Worm (Caenorhabditis elegans) whole organism, young adult: ENCODE data around the gene C26E6.12.
A peak's percentile ranks its signal among the peaks of the same experiment; 100 is the strongest.

Experiments used
- B0035.1 ChIP-seq: sonication (generic microtip); optimal IDR thresholded peaks from 2 replicates; lab custom pipeline; 2016; ENCODE audit warnings: missing genetic modification characterization, mild to moderate bottlenecking, missing compliant biosample characterization, missing genotype, missing genetic modification reagents
- D2030.7 ChIP-seq: fragments of 200-800 bp; sonication (Bioruptor generic); IDR thresholded peaks from 2 replicates; pipeline ENCODE4 v1.3.6; 2022; ENCODE audit warnings: missing genetic modification reagents, missing genetic modification characterization, missing compliant biosample characterization
- F23B12.7 ChIP-seq: sonication (generic microtip); optimal IDR thresholded peaks from 2 replicates; lab custom pipeline; 2017; ENCODE audit warnings: missing genetic modification characterization, mild to moderate bottlenecking, missing compliant biosample characterization, antibody characterized with exemption, moderate library complexity; ENCODE audit not compliant: insufficient read depth
- F33H1.4 ChIP-seq: fragments of 200-800 bp; sonication (Bioruptor generic); IDR thresholded peaks from 2 replicates; pipeline ENCODE4 v1.3.6; 2022; ENCODE audit warnings: missing genetic modification reagents, missing genetic modification characterization, missing compliant biosample characterization
- F37B4.10 ChIP-seq: fragments of 200-800 bp; sonication (Bioruptor generic); IDR thresholded peaks from 2 replicates; pipeline ENCODE4 v1.3.6; 2022; ENCODE audit warnings: missing genetic modification characterization, missing compliant biosample characterization
- F49E8.2 ChIP-seq: sonication (generic microtip); optimal IDR thresholded peaks from 3 replicates; lab custom pipeline; 2017; ENCODE audit warnings: missing genetic modification characterization, mild to moderate bottlenecking, missing compliant biosample characterization, antibody characterized with exemption, moderate library complexity; ENCODE audit not compliant: insufficient read depth
- F52B5.7 ChIP-seq: sonication (generic microtip); optimal IDR thresholded peaks from 2 replicates; lab custom pipeline; 2016; ENCODE audit warnings: mild to moderate bottlenecking, missing genetic modification characterization, missing compliant biosample characterization
- Y56A3A.18 ChIP-seq: fragments of 200-800 bp; sonication (Bioruptor generic); IDR thresholded peaks from 2 replicates; pipeline ENCODE4 v1.3.6; 2022; ENCODE audit warnings: missing genetic modification reagents, missing genetic modification characterization, missing compliant biosample characterization
- Y67H2A.10 ChIP-seq: fragments of 200-800 bp; sonication (Bioruptor generic); conservative IDR thresholded peaks from 2 replicates; pipeline ENCODE4 v1.3.6; 2022; ENCODE audit warnings: missing genetic modification reagents, missing genetic modification characterization, missing compliant biosample characterization
- akir-1 ChIP-seq: fragments of 200-800 bp; sonication (Bioruptor generic); optimal IDR thresholded peaks from 2 replicates; lab custom pipeline; 2018; ENCODE audit warnings: mild to moderate bottlenecking, missing genetic modification characterization, moderate library complexity, missing compliant biosample characterization
- aptf-3 ChIP-seq: fragments of 200-800 bp; sonication (Bioruptor generic); IDR thresholded peaks from 2 replicates; pipeline ENCODE4 v1.3.6; 2022; ENCODE audit warnings: missing genetic modification characterization, missing compliant biosample characterization
- attf-5 ChIP-seq: fragments of 200-800 bp; sonication (Bioruptor generic); optimal IDR thresholded peaks from 2 replicates; lab custom pipeline; 2018; ENCODE audit warnings: mild to moderate bottlenecking, missing genetic modification characterization, missing compliant biosample characterization
- cebp-1 ChIP-seq, 2 experiments: fragments of 200-800 bp in 1 of 2; sonication (Bioruptor generic) in 1 of 2; sonication (generic microtip) in 1 of 2; IDR thresholded peaks in 1 of 2; optimal IDR thresholded peaks in 1 of 2; 2 replicates each; pipeline versions ENCODE4 v1.3.6 to Lab custom; 2017 to 2022; ENCODE audit warnings: missing compliant biosample characterization in 2 of 2, missing genetic modification characterization in 2 of 2, mild to moderate bottlenecking in 1 of 2, missing genetic modification reagents in 1 of 2, moderate library complexity in 1 of 2
- ceh-100 ChIP-seq: fragments of 200-800 bp; sonication (Bioruptor generic); IDR thresholded peaks from 2 replicates; pipeline ENCODE4 v1.3.6; 2022; ENCODE audit warnings: missing genetic modification reagents, missing genetic modification characterization, missing compliant biosample characterization
- ceh-91 ChIP-seq: fragments of 200-800 bp; sonication (Bioruptor generic); IDR thresholded peaks from 2 replicates; pipeline ENCODE4 v1.3.6; 2022; ENCODE audit warnings: missing genetic modification reagents, missing genetic modification characterization, missing compliant biosample characterization
- dox-1 ChIP-seq: fragments of 200-800 bp; sonication (Bioruptor generic); IDR thresholded peaks from 2 replicates; pipeline ENCODE4 v1.3.6; 2022; ENCODE audit warnings: missing genetic modification reagents, missing genetic modification characterization, missing compliant biosample characterization
- efl-1 ChIP-seq: fragments of 150-350 bp; optimal IDR thresholded peaks from 2 replicates; lab custom pipeline; 2014; ENCODE audit warnings: missing biosample characterization, missing genetic modification reagents, missing genetic modification characterization
- egl-18 ChIP-seq: fragments of 200-800 bp; sonication (Bioruptor generic); IDR thresholded peaks from 2 replicates; pipeline ENCODE4 v1.3.6; 2022; ENCODE audit warnings: missing genetic modification reagents, missing genetic modification characterization, missing compliant biosample characterization
- egl-44 ChIP-seq: fragments of 200-800 bp; sonication (Bioruptor generic); IDR thresholded peaks from 2 replicates; pipeline ENCODE4 v1.3.6; 2022; ENCODE audit warnings: missing genetic modification reagents, missing genetic modification characterization, missing compliant biosample characterization
- ekl-4 ChIP-seq: fragments of 200-800 bp; sonication (Bioruptor generic); IDR thresholded peaks from 2 replicates; pipeline ENCODE4 v1.3.6; 2022; ENCODE audit warnings: missing genetic modification reagents, missing genetic modification characterization, missing compliant biosample characterization
- gei-17 ChIP-seq: fragments of 200-800 bp; sonication (Bioruptor generic); optimal IDR thresholded peaks from 2 replicates; lab custom pipeline; 2018; ENCODE audit warnings: mild to moderate bottlenecking, missing genetic modification characterization, missing compliant biosample characterization
- hlh-26 ChIP-seq: fragments of 200-800 bp; sonication (Bioruptor generic); conservative IDR thresholded peaks from 2 replicates; pipeline ENCODE4 v1.3.6; 2022; ENCODE audit warnings: missing genetic modification reagents, missing genetic modification characterization, missing compliant biosample characterization
- hsf-1 ChIP-seq: fragments of 200-800 bp; sonication (Bioruptor generic); IDR thresholded peaks from 2 replicates; pipeline ENCODE4 v1.3.6; 2022; ENCODE audit warnings: missing genetic modification reagents, missing genetic modification characterization, missing compliant biosample characterization
- let-526 ChIP-seq: fragments of 200-800 bp; sonication (Bioruptor generic); IDR thresholded peaks from 2 replicates; pipeline ENCODE4 v1.3.6; 2022; ENCODE audit warnings: missing genetic modification reagents, missing genetic modification characterization, missing compliant biosample characterization
- lin-26 ChIP-seq: fragments of 200-800 bp; sonication (Bioruptor generic); IDR thresholded peaks from 2 replicates; pipeline ENCODE4 v1.3.6; 2022; ENCODE audit warnings: missing genetic modification reagents, missing genetic modification characterization, missing compliant biosample characterization
- lin-40 ChIP-seq: sonication (generic microtip); optimal IDR thresholded peaks from 2 replicates; lab custom pipeline; 2016; ENCODE audit warnings: missing genetic modification characterization, mild to moderate bottlenecking, missing compliant biosample characterization, missing genotype, missing genetic modification reagents
- lsl-1 ChIP-seq: fragments of 200-800 bp; sonication (Bioruptor generic); optimal IDR thresholded peaks from 2 replicates; lab custom pipeline; 2018; ENCODE audit warnings: mild to moderate bottlenecking, missing genetic modification characterization, moderate library complexity, missing compliant biosample characterization
- madf-6 ChIP-seq: fragments of 200-800 bp; sonication (Bioruptor generic); IDR thresholded peaks from 2 replicates; pipeline ENCODE4 v1.3.6; 2022; ENCODE audit warnings: missing genetic modification reagents, missing genetic modification characterization, missing compliant biosample characterization
- madf-8 ChIP-seq: fragments of 200-800 bp; sonication (Bioruptor generic); conservative IDR thresholded peaks from 2 replicates; pipeline ENCODE4 v1.3.6; 2022; ENCODE audit warnings: missing genetic modification reagents, missing genetic modification characterization, missing compliant biosample characterization
- mxl-1 ChIP-seq: sonication (generic microtip); optimal IDR thresholded peaks from 2 replicates; lab custom pipeline; 2016; ENCODE audit warnings: missing genetic modification characterization, missing compliant biosample characterization
- nfya-1 ChIP-seq: sonication (generic microtip); optimal IDR thresholded peaks from 2 replicates; lab custom pipeline; 2017; ENCODE audit warnings: antibody characterized with exemption, missing compliant biosample characterization, missing genetic modification characterization, borderline replicate concordance; ENCODE audit not compliant: insufficient read depth
- nfya-2 ChIP-seq: fragments of 200-800 bp; sonication (Bioruptor generic); IDR thresholded peaks from 2 replicates; pipeline ENCODE4 v1.3.6; 2022; ENCODE audit warnings: missing genetic modification reagents, missing genetic modification characterization, missing compliant biosample characterization
- nhr-120 ChIP-seq: fragments of 200-800 bp; sonication (Bioruptor generic); IDR thresholded peaks from 2 replicates; pipeline ENCODE4 v1.3.6; 2022; ENCODE audit warnings: missing genetic modification characterization, missing compliant biosample characterization
- nhr-80 ChIP-seq: sonication (generic microtip); optimal IDR thresholded peaks from 2 replicates; lab custom pipeline; 2016; ENCODE audit warnings: missing genetic modification characterization, missing compliant biosample characterization
- rec-8 ChIP-seq, 2 experiments: sonication (generic microtip); optimal IDR thresholded peaks; 2 replicates each; lab custom pipeline; 2016; ENCODE audit warnings: mild to moderate bottlenecking in 2 of 2, missing genetic modification characterization in 2 of 2, missing genetic modification reagents in 2 of 2, missing genotype in 2 of 2, missing biosample characterization in 1 of 2, missing compliant biosample characterization in 1 of 2, moderate library complexity in 1 of 2
- snpc-1.3 ChIP-seq: sonication (generic microtip); optimal IDR thresholded peaks from 2 replicates; lab custom pipeline; 2017; ENCODE audit warnings: missing genetic modification characterization, mild to moderate bottlenecking, missing compliant biosample characterization, antibody characterized with exemption, moderate library complexity, missing genotype, missing genetic modification reagents; ENCODE audit not compliant: insufficient read depth
- snpc-3.4 ChIP-seq: sonication (generic microtip); optimal IDR thresholded peaks from 2 replicates; lab custom pipeline; 2017; ENCODE audit warnings: missing genetic modification characterization, mild to moderate bottlenecking, missing compliant biosample characterization, antibody characterized with exemption, moderate library complexity, missing genotype, missing genetic modification reagents
- xnd-1 ChIP-seq: sonication (generic microtip); optimal IDR thresholded peaks from 2 replicates; lab custom pipeline; 2016; ENCODE audit warnings: missing genotype, missing genetic modification reagents, missing genetic modification characterization, missing compliant biosample characterization
- zim-3 ChIP-seq: sonication (generic microtip); optimal IDR thresholded peaks from 2 replicates; lab custom pipeline; 2017; ENCODE audit warnings: mild to moderate bottlenecking, missing genetic modification characterization, moderate library complexity, missing compliant biosample characterization
- ztf-25 ChIP-seq: fragments of 200-800 bp; sonication (Bioruptor generic); IDR thresholded peaks from 2 replicates; pipeline ENCODE4 v1.3.6; 2022; ENCODE audit warnings: missing genetic modification reagents, missing genetic modification characterization, missing compliant biosample characterization
- ztf-28 ChIP-seq: fragments of 200-800 bp; sonication (Bioruptor generic); IDR thresholded peaks from 2 replicates; pipeline ENCODE4 v1.3.6; 2022; ENCODE audit warnings: missing genetic modification reagents, missing genetic modification characterization, missing compliant biosample characterization

Gene C26E6.12

ce11 chrIII:4905405-4905804, 26.6 kb downstream of the C26E6.12 start, which contains the start of gene F26F4.8 (continued):
- TF ChIP-seq zim-3 (tag; lab: Kevin White, UChicago), result no peak
- TF ChIP-seq hlh-26 (GFP tag; lab: Robert Waterston, UW), result no peak
- no peak for TF ChIP-seq aptf-3 (GFP tag; lab: Robert Waterston, UW)
- TF ChIP-seq Y67H2A.10 (GFP tag; lab: Robert Waterston, UW), result no peak
- TF ChIP-seq attf-5 (GFP tag; lab: Kevin White, UChicago), result no peak
- TF ChIP-seq let-526 (GFP tag; lab: Robert Waterston, UW), result no peak
- no peak for TF ChIP-seq cebp-1 (GFP tag; IDR thresholded peaks at IDR 0.05; lab: Robert Waterston, UW)
- peak; percentile 67 for TF ChIP-seq cebp-1 (tag; optimal IDR thresholded peaks at IDR 0.05; lab: Kevin White, UChicago)

DNA sequence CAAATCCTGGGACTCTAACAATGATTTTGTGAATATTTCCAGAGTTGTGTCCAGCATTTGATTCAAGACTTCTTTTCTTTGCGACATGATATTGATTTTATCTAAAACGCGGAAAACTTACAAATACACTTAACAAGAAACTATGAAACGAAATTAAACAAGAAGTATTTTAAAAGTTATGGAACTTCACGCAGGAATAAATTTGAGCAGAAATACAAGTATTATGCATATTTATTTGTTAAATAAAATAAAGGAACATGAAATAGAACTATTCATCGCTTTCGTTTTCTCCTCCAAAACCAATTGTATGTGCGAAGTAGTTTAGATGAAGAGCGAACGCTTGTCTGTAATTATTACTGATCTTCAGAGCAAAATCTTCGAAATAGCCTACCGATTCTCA, 28.3 kb downstream of the C26E6.12 start, which contains the start of gene kbp-2:
Gene kbp-2, minus strand, starts transcription at position 101 of the 400 bp plus-strand sequence.
- TF ChIP-seq lin-40 (tag; lab: Kevin White, UChicago), result no peak
- TF ChIP-seq akir-1 (GFP tag; lab: Kevin White, UChicago), result no peak
- no peak for TF ChIP-seq nfya-1
- TF ChIP-seq lin-26 (GFP tag; lab: Robert Waterston, UW), result no peak
- TF ChIP-seq ceh-100 (GFP tag; lab: Robert Waterston, UW), result no peak
- no peak for TF ChIP-seq F37B4.10

- peak; percentile 51 for TF ChIP-seq xnd-1
- peak; percentile 88 for TF ChIP-seq lsl-1 (GFP tag; lab: Kevin White, UChicago)
- TF ChIP-seq F33H1.4 (GFP tag; lab: Robert Waterston, UW), result peak; percentile 90
- no peak for TF ChIP-seq F23B12.7 (tag; lab: Kevin White, UChicago)
- TF ChIP-seq madf-8 (GFP tag; lab: Robert Waterston, UW), result peak; percentile 47; the same call in 1 of the 2 replicates
- TF ChIP-seq F52B5.7 (tag; lab: Kevin White, UChicago), result no peak
- peak; percentile 58 for TF ChIP-seq snpc-1.3 (tag; lab: Kevin White, UChicago)
- TF ChIP-seq efl-1 (GFP tag; lab: Kevin White, UChicago), result peak; percentile 23
- TF ChIP-seq D2030.7 (GFP tag; lab: Robert Waterston, UW), result peak; percentile 63
- TF ChIP-seq ztf-25 (GFP tag; lab: Robert Waterston, UW), result no peak
- peak; percentile 63 for TF ChIP-seq snpc-3.4 (tag; lab: Kevin White, UChicago)
- TF ChIP-seq madf-6 (GFP tag; lab: Robert Waterston, UW), result peak; percentile 85
- TF ChIP-seq, all 124 proteins: peak for 9
These were observed 31.8 kb downstream of the C26E6.12 start, which contains the start of gene tag-340 for ce11 chrIII:4900260-4900659. Gene tag-340 (plus strand): TSS chrIII:4900508.

ce11 chrIII:4899728-4900127, 32.3 kb downstream of the C26E6.12 start:
- no peak for TF ChIP-seq rec-8 (tag; optimal IDR thresholded peaks at IDR 0.05; lab: Kevin White, UChicago)
- TF ChIP-seq egl-18 (GFP tag; lab: Robert Waterston, UW), result peak; percentile 94
- TF ChIP-seq B0035.1, result peak; percentile 93
- peak; percentile 66 for TF ChIP-seq efl-1 (GFP tag; lab: Kevin White, UChicago)
- peak; percentile 78 for TF ChIP-seq madf-6 (GFP tag; lab: Robert Waterston, UW)
- TF ChIP-seq nfya-1, result no peak
- peak; percentile 6 for TF ChIP-seq F49E8.2 (tag; lab: Kevin White, UChicago)
- TF ChIP-seq ekl-4, result peak; percentile 98
- peak; percentile 58 for TF ChIP-seq mxl-1 (tag; lab: Kevin White, UChicago)
- peak; percentile 99 for TF ChIP-seq dox-1
- TF ChIP-seq F33H1.4 (GFP tag; lab: Robert Waterston, UW), result peak; percentile 78
- peak; percentile 99 for TF ChIP-seq lin-40 (tag; lab: Kevin White, UChicago)
- peak; percentile 99 for TF ChIP-seq nhr-80
- peak; percentile 92 for TF ChIP-seq gei-17 (GFP tag; lab: Kevin White, UChicago)
- TF ChIP-seq egl-44 (GFP tag; lab: Robert Waterston, UW), result peak; percentile 98
- TF ChIP-seq ceh-91, result peak; percentile 64
- peak; percentile 86 for TF ChIP-seq ztf-28
- TF ChIP-seq hsf-1 (GFP tag; lab: Robert Waterston, UW), result peak; percentile 75
- no peak for TF ChIP-seq xnd-1
- peak; percentile 88 for TF ChIP-seq Y56A3A.18 (GFP tag; lab: Robert Waterston, UW)
- TF ChIP-seq nfya-2 (GFP tag; lab: Robert Waterston, UW), result no peak
- no peak for TF ChIP-seq nhr-120 (GFP tag; lab: Robert Waterston, UW)
